Worm (Caenorhabditis elegans) whole organism, late embryonic: Measurements from ENCODE around the gene W07B8.4.

ENCODE experiments used
- C08G9.2 ChIP-seq: sonication (generic microtip); optimal IDR thresholded peaks from 2 replicates; lab custom pipeline; 2016; ENCODE audit warnings: mild to moderate bottlenecking, missing genetic modification characterization, moderate library complexity, missing compliant biosample characterization
- C38D4.7 ChIP-seq: fragments of 200-800 bp; sonication (Bioruptor generic); optimal IDR thresholded peaks from 2 replicates; lab custom pipeline; 2018; ENCODE audit warnings: mild to moderate bottlenecking, missing genetic modification characterization, moderate library complexity, missing compliant biosample characterization
- T23F11.4 ChIP-seq: fragments of 200-800 bp; sonication (Bioruptor generic); optimal IDR thresholded peaks from 2 replicates; lab custom pipeline; 2018; ENCODE audit warnings: mild to moderate bottlenecking, missing genetic modification characterization, missing compliant biosample characterization
- Y22D7AL.16 ChIP-seq: sonication (generic microtip); optimal IDR thresholded peaks from 2 replicates; lab custom pipeline; 2016; ENCODE audit warnings: missing genetic modification characterization, missing compliant biosample characterization
- ama-1 ChIP-seq: fragments of 150-350 bp; optimal IDR thresholded peaks from 2 replicates; lab custom pipeline; 2014
- ceh-14 ChIP-seq: sonication (generic microtip); optimal IDR thresholded peaks from 2 replicates; lab custom pipeline; 2016; ENCODE audit warnings: missing genotype, missing genetic modification characterization, missing compliant biosample characterization
- ceh-18 ChIP-seq: sonication (generic microtip); optimal IDR thresholded peaks from 2 replicates; lab custom pipeline; 2016; ENCODE audit warnings: missing genetic modification characterization, missing compliant biosample characterization
- ceh-19 ChIP-seq: fragments of 200-800 bp; sonication (Bioruptor generic); optimal IDR thresholded peaks from 2 replicates; lab custom pipeline; 2018; ENCODE audit warnings: mild to moderate bottlenecking, missing genetic modification characterization, missing compliant biosample characterization
- ceh-24 ChIP-seq: sonication (generic microtip); optimal IDR thresholded peaks from 2 replicates; lab custom pipeline; 2016; ENCODE audit warnings: mild to moderate bottlenecking, missing genetic modification characterization, missing compliant biosample characterization
- ceh-31 ChIP-seq: sonication (generic microtip); optimal IDR thresholded peaks from 2 replicates; lab custom pipeline; 2016; ENCODE audit warnings: missing genetic modification characterization, missing compliant biosample characterization
- ceh-45 ChIP-seq: fragments of 200-800 bp; sonication (Bioruptor generic); IDR thresholded peaks from 2 replicates; pipeline ENCODE4 v1.3.6; 2022; ENCODE audit warnings: missing genetic modification reagents, missing genetic modification characterization, missing compliant biosample characterization
- ceh-48 ChIP-seq: sonication (generic microtip); optimal IDR thresholded peaks from 2 replicates; lab custom pipeline; 2016; ENCODE audit warnings: missing genetic modification characterization, inconsistent platforms, missing compliant biosample characterization
- ceh-9 ChIP-seq: sonication (generic microtip); optimal IDR thresholded peaks from 2 replicates; lab custom pipeline; 2016; ENCODE audit warnings: mild to moderate bottlenecking, missing genetic modification characterization, inconsistent platforms, missing compliant biosample characterization
- dve-1 ChIP-seq: sonication (generic microtip); optimal IDR thresholded peaks from 2 replicates; lab custom pipeline; 2017; ENCODE audit warnings: antibody characterized with exemption, mild to moderate bottlenecking, missing genetic modification characterization, missing compliant biosample characterization
- elt-2 ChIP-seq: sonication (generic microtip); optimal IDR thresholded peaks from 2 replicates; lab custom pipeline; 2016; ENCODE audit warnings: missing genetic modification reagents, missing genetic modification characterization, missing compliant biosample characterization
- elt-4 ChIP-seq: sonication (generic microtip); optimal IDR thresholded peaks from 2 replicates; lab custom pipeline; 2016; ENCODE audit warnings: missing genetic modification characterization, missing compliant biosample characterization
- fax-1 ChIP-seq: sonication (generic microtip); optimal IDR thresholded peaks from 2 replicates; lab custom pipeline; 2016; ENCODE audit warnings: missing genotype, missing genetic modification characterization, missing compliant biosample characterization
- fkh-10 ChIP-seq: fragments of 150-350 bp; optimal IDR thresholded peaks from 2 replicates; lab custom pipeline; 2014; ENCODE audit warnings: missing biosample characterization, missing genetic modification reagents, missing genetic modification characterization
- fkh-6 ChIP-seq: sonication (generic microtip); optimal IDR thresholded peaks from 2 replicates; lab custom pipeline; 2016; ENCODE audit warnings: missing genetic modification characterization, missing compliant biosample characterization
- lim-6 ChIP-seq: sonication (generic microtip); optimal IDR thresholded peaks from 2 replicates; lab custom pipeline; 2016; ENCODE audit warnings: missing genetic modification characterization, missing compliant biosample characterization
- madf-2 ChIP-seq: sonication (generic microtip); optimal IDR thresholded peaks from 2 replicates; lab custom pipeline; 2017; ENCODE audit warnings: missing genetic modification characterization, missing compliant biosample characterization
- mec-3 ChIP-seq: sonication (generic microtip); optimal IDR thresholded peaks from 2 replicates; lab custom pipeline; 2016; ENCODE audit warnings: borderline replicate concordance, missing genetic modification characterization, missing compliant biosample characterization
- nfya-1 ChIP-seq: sonication (generic microtip); optimal IDR thresholded peaks from 2 replicates; lab custom pipeline; 2017; ENCODE audit warnings: missing genetic modification characterization, mild to moderate bottlenecking, missing compliant biosample characterization, antibody characterized with exemption, moderate library complexity
- nhr-232 ChIP-seq: sonication (generic microtip); optimal IDR thresholded peaks from 2 replicates; lab custom pipeline; 2016; ENCODE audit warnings: missing genetic modification characterization, missing compliant biosample characterization
- npax-4 ChIP-seq: sonication (generic microtip); optimal IDR thresholded peaks from 2 replicates; lab custom pipeline; 2016; ENCODE audit warnings: missing genetic modification characterization, missing compliant biosample characterization
- odd-2 ChIP-seq: sonication (generic microtip); optimal IDR thresholded peaks from 2 replicates; lab custom pipeline; 2017; ENCODE audit warnings: antibody characterized with exemption, mild to moderate bottlenecking, missing genetic modification characterization, missing compliant biosample characterization
- pag-3 ChIP-seq: sonication (generic microtip); optimal IDR thresholded peaks from 2 replicates; lab custom pipeline; 2016; ENCODE audit warnings: missing compliant biosample characterization, missing genetic modification characterization, borderline replicate concordance
- pqm-1 ChIP-seq: sonication (generic microtip); optimal IDR thresholded peaks from 2 replicates; lab custom pipeline; 2016; ENCODE audit warnings: missing genetic modification characterization, missing compliant biosample characterization
- rnt-1 ChIP-seq: sonication (generic microtip); optimal IDR thresholded peaks from 2 replicates; lab custom pipeline; 2016; ENCODE audit warnings: missing genetic modification characterization, missing compliant biosample characterization
- sdc-2 ChIP-seq: sonication (generic microtip); optimal IDR thresholded peaks from 2 replicates; lab custom pipeline; 2016; ENCODE audit warnings: missing genotype, missing genetic modification characterization, missing compliant biosample characterization
- sox-4 ChIP-seq: sonication (generic microtip); optimal IDR thresholded peaks from 2 replicates; lab custom pipeline; 2017; ENCODE audit warnings: mild to moderate bottlenecking, missing genetic modification characterization, inconsistent platforms, missing compliant biosample characterization
- syd-9 ChIP-seq: sonication (generic microtip); optimal IDR thresholded peaks from 2 replicates; lab custom pipeline; 2016; ENCODE audit warnings: mild to moderate bottlenecking, missing genetic modification characterization, moderate library complexity, missing compliant biosample characterization
- tbx-2 ChIP-seq: sonication (generic microtip); optimal IDR thresholded peaks from 2 replicates; lab custom pipeline; 2016; ENCODE audit warnings: missing genetic modification characterization, missing compliant biosample characterization
- unc-42 ChIP-seq: sonication (generic microtip); optimal IDR thresholded peaks from 2 replicates; lab custom pipeline; 2016; ENCODE audit warnings: missing genotype, missing genetic modification characterization, missing compliant biosample characterization
- unc-86 ChIP-seq: sonication (generic microtip); optimal IDR thresholded peaks from 2 replicates; lab custom pipeline; 2016; ENCODE audit warnings: missing genetic modification characterization, missing compliant biosample characterization
- zip-5 ChIP-seq: sonication (generic microtip); optimal IDR thresholded peaks from 2 replicates; lab custom pipeline; 2016; ENCODE audit warnings: missing genetic modification characterization, missing compliant biosample characterization

Gene W07B8.4

ce11 chrV:1149734-1150669 lies 18.3 kb upstream of the W07B8.4 start:
- no peak for TF ChIP-seq lim-6 (tag; lab: Kevin White, UChicago)
- no peak for TF ChIP-seq odd-2 (tag; lab: Kevin White, UChicago)
- peak; percentile 98 for TF ChIP-seq unc-42 (tag; lab: Kevin White, UChicago)
- no peak for TF ChIP-seq pag-3 (tag; lab: Kevin White, UChicago)
- peak; percentile 45 for TF ChIP-seq fkh-10 (GFP tag; lab: Kevin White, UChicago)
- TF ChIP-seq fax-1 (tag; lab: Kevin White, UChicago), result no peak
- TF ChIP-seq, all 69 proteins: peak for 2

ce11 chrV:1142251-1142650 lies 10.5 kb upstream of the W07B8.4 start:
- TF ChIP-seq zip-5 (tag; lab: Kevin White, UChicago), result no peak
- no peak for TF ChIP-seq ceh-48 (tag; lab: Kevin White, UChicago)
- no peak for TF ChIP-seq lim-6 (tag; lab: Kevin White, UChicago)
- no peak for TF ChIP-seq npax-4 (tag; lab: Kevin White, UChicago)
- no peak for TF ChIP-seq tbx-2 (tag; lab: Kevin White, UChicago)
- peak; percentile 94 for TF ChIP-seq dve-1 (tag; lab: Kevin White, UChicago)
- TF ChIP-seq, all 69 proteins: peak for 1

- TF ChIP-seq ceh-9 (tag; lab: Kevin White, UChicago), result no peak
- TF ChIP-seq elt-2 (tag; lab: Kevin White, UChicago), result no peak
- TF ChIP-seq C08G9.2 (tag; lab: Kevin White, UChicago), result no peak
- TF ChIP-seq nhr-232, result no peak
- TF ChIP-seq, all 69 proteins: peak for 0
Observed at ce11 chrV:1141433-1141832, 9.7 kb upstream of the W07B8.4 start, which contains the start of gene cutl-22. TSS of gene cutl-22 (plus strand) at chrV:1141733.

DNA sequence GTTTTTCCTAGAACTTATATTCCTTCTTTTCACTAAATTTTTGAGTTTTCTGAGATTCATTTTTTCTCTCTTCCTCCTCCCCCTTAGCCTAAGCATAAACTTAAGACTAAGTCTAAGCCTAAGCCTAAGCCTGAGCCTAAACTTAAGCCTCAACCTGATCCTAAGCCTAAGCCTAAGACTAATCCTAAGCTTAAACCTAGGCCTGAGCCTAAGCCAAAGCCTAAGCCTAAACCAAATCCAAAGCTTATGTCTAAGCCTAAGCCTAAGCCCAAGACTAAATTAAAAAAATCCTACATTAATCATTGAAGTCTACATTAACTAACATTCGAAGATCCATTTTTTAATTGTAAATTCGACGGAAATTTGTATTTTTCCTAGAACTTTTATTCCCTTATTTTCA lies 9.1 kb upstream of the W07B8.4 start:
- TF ChIP-seq unc-42 (tag; lab: Kevin White, UChicago) (no peak), dve-1 (tag; lab: Kevin White, UChicago) (peak; percentile 76)

DNA sequence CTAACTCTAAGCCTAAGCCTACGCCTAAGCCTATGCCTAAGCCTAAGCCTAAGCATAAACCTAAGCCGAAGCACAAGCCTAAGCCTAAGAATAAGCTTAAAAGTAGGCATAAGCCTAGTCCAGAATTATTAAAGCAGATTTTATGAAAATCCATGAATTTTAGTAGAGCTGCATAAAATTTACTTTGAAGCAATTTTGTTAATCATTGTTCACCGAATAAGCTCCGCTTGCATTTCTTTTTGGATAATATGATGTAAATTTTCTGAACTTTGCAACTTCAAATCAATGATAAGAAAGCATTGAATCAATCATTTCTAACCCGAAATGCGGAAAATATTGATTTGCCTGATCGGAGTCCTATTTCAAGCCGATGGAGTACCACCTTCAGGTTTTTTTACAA lies 2.6 kb upstream of the W07B8.4 start, which contains the start of gene cpr-8:
Gene cpr-8, plus strand, starts transcription at position 301 of the 400 bp plus-strand sequence.
- TF ChIP-seq tbx-2 (tag; lab: Kevin White, UChicago) (no peak), pqm-1 (tag; lab: Kevin White, UChicago) (no peak)

- TF ChIP-seq rnt-1 (tag; lab: Kevin White, UChicago) (no peak), sox-4 (no peak), ceh-19 (GFP tag; lab: Kevin White, UChicago) (no peak), npax-4 (tag; lab: Kevin White, UChicago) (no peak)
Observed at ce11 chrV:1133840-1134239, 2.1 kb upstream of the W07B8.4 start, which contains the start of gene cpr-5. TSS of gene cpr-5 (minus strand) at chrV:1134036.

- TF ChIP-seq nfya-1 (tag; lab: Kevin White, UChicago) (no peak), ceh-31 (tag; lab: Kevin White, UChicago) (no peak), mec-3 (tag; lab: Kevin White, UChicago) (no peak), fkh-6 (tag; lab: Kevin White, UChicago) (no peak), elt-4 (no peak), madf-2 (no peak), ceh-45 (GFP tag; lab: Robert Waterston, UW) (no peak), ceh-19 (GFP tag; lab: Kevin White, UChicago) (no peak), ceh-14 (no peak), C38D4.7 (no peak), syd-9 (tag; lab: Kevin White, UChicago) (no peak), T23F11.4 (no peak), dve-1 (tag; lab: Kevin White, UChicago) (no peak), Y22D7AL.16 (tag; lab: Kevin White, UChicago) (no peak), sdc-2 (tag; lab: Kevin White, UChicago) (no peak), ceh-48 (tag; lab: Kevin White, UChicago) (no peak), ceh-24 (no peak), ceh-18 (no peak), unc-86 (tag; lab: Kevin White, UChicago) (no peak), ama-1 (lab: Kevin White, UChicago) (no peak)
Observed at ce11 chrV:1133223-1133622, 1.5 kb upstream of the W07B8.4 start.
